Fruit fly (Drosophila melanogaster) whole organism, prepupa: ENCODE results near the gene CG44098.

Experiments
- Blimp-1 ChIP-seq: fragments of 200-800 bp; sonication (Bioruptor generic); optimal IDR thresholded peaks from 3 replicates; lab custom pipeline; 2017; ENCODE audit warnings: missing biosample characterization, missing genetic modification characterization, mild to moderate bottlenecking, moderate library complexity, missing genetic modification reagents
- CG10631 ChIP-seq: fragments of 200-800 bp; sonication (Bioruptor generic); optimal IDR thresholded peaks from 2 replicates; lab custom pipeline; 2016; ENCODE audit warnings: missing biosample characterization, missing genetic modification characterization
- CG10669 ChIP-seq: fragments of 200-800 bp; sonication (Bioruptor generic); optimal IDR thresholded peaks from 3 replicates; lab custom pipeline; 2018; ENCODE audit warnings: missing biosample characterization, mild to moderate bottlenecking, missing genetic modification characterization, moderate library complexity
- CG11762 ChIP-seq: fragments of 200-800 bp; sonication (Bioruptor generic); optimal IDR thresholded peaks from 3 replicates; lab custom pipeline; 2016; ENCODE audit warnings: missing biosample characterization, missing genetic modification characterization; ENCODE audit not compliant: insufficient read depth
- CG15336 ChIP-seq: fragments of 200-800 bp; sonication (Bioruptor generic); IDR thresholded peaks from 2 replicates; pipeline ENCODE4 v1.3.6; 2022; ENCODE audit warnings: missing biosample characterization, missing genetic modification characterization
- CG1621 ChIP-seq: fragments of 200-800 bp; sonication (Bioruptor generic); optimal IDR thresholded peaks from 3 replicates; lab custom pipeline; 2018; ENCODE audit warnings: missing biosample characterization, mild to moderate bottlenecking, missing genetic modification characterization
- CG16779 ChIP-seq: fragments of 200-800 bp; sonication (Bioruptor generic); optimal IDR thresholded peaks from 3 replicates; lab custom pipeline; 2017; ENCODE audit warnings: missing biosample characterization, mild to moderate bottlenecking, missing genetic modification characterization
- CG3032 ChIP-seq: fragments of 200-800 bp; optimal IDR thresholded peaks from 2 replicates; lab custom pipeline; 2019; ENCODE audit warnings: missing biosample characterization, mild to moderate bottlenecking, missing genetic modification characterization, moderate library complexity
- CG32006 ChIP-seq: fragments of 200-800 bp; sonication (Bioruptor generic); optimal IDR thresholded peaks from 3 replicates; lab custom pipeline; 2017; ENCODE audit warnings: missing biosample characterization, mild to moderate bottlenecking, missing genetic modification characterization
- CG34406 ChIP-seq: fragments of 200-800 bp; sonication (Bioruptor generic); optimal IDR thresholded peaks from 3 replicates; lab custom pipeline; 2016; ENCODE audit warnings: missing biosample characterization, missing genetic modification characterization
- CG3919 ChIP-seq: fragments of 200-800 bp; sonication (Bioruptor generic); optimal IDR thresholded peaks from 3 replicates; lab custom pipeline; 2016; ENCODE audit warnings: missing biosample characterization, missing genetic modification characterization
- CG6163 ChIP-seq: fragments of 200-800 bp; sonication (Bioruptor generic); IDR thresholded peaks from 3 replicates; pipeline ENCODE4 v1.3.6; 2022; ENCODE audit warnings: missing biosample characterization, missing genetic modification characterization
- CG6276 ChIP-seq: fragments of 200-800 bp; sonication (Bioruptor generic); optimal IDR thresholded peaks from 2 replicates; lab custom pipeline; 2017; ENCODE audit warnings: missing biosample characterization, mild to moderate bottlenecking, missing genetic modification characterization
- CG6792 ChIP-seq: fragments of 200-800 bp; sonication (Bioruptor generic); optimal IDR thresholded peaks from 3 replicates; lab custom pipeline; 2016; ENCODE audit warnings: missing biosample characterization, missing genetic modification characterization
- CG6808 ChIP-seq: fragments of 200-800 bp; sonication (Bioruptor generic); optimal IDR thresholded peaks from 3 replicates; lab custom pipeline; 2017; ENCODE audit warnings: missing biosample characterization, missing genetic modification characterization, mild to moderate bottlenecking, moderate library complexity, missing genetic modification reagents
- CG6854 ChIP-seq: fragments of 200-800 bp; sonication (Bioruptor generic); optimal IDR thresholded peaks from 2 replicates; lab custom pipeline; 2017; ENCODE audit warnings: missing biosample characterization, mild to moderate bottlenecking, missing genetic modification characterization
- CG7368 ChIP-seq: fragments of 200-800 bp; sonication (Bioruptor generic); optimal IDR thresholded peaks from 3 replicates; lab custom pipeline; 2016; ENCODE audit warnings: missing biosample characterization, missing genetic modification characterization
- CG8119 ChIP-seq: fragments of 200-800 bp; sonication (Bioruptor generic); IDR thresholded peaks from 3 replicates; pipeline ENCODE4 v1.3.6; 2022; ENCODE audit warnings: missing biosample characterization, missing genetic modification characterization
- CG8319 ChIP-seq: fragments of 200-800 bp; sonication (Bioruptor generic); optimal IDR thresholded peaks from 3 replicates; lab custom pipeline; 2016; ENCODE audit warnings: missing biosample characterization, missing genetic modification characterization
- CG8632 ChIP-seq: fragments of 200-800 bp; sonication (Bioruptor generic); optimal IDR thresholded peaks from 3 replicates; lab custom pipeline; 2016; ENCODE audit warnings: missing biosample characterization, missing genetic modification characterization
- CG9139 ChIP-seq: fragments of 200-800 bp; sonication (Bioruptor generic); optimal IDR thresholded peaks from 3 replicates; lab custom pipeline; 2017; ENCODE audit warnings: missing biosample characterization, mild to moderate bottlenecking, missing genetic modification characterization
- Eip75B ChIP-seq: fragments of 200-800 bp; sonication (Bioruptor generic); optimal IDR thresholded peaks from 3 replicates; lab custom pipeline; 2016; ENCODE audit warnings: missing biosample characterization, missing genetic modification characterization
- Eip78C ChIP-seq: fragments of 200-800 bp; sonication (Bioruptor generic); peaks from one replicate; lab custom pipeline; 2016; ENCODE audit warnings: missing biosample characterization, missing genetic modification characterization
- Ets96B ChIP-seq: fragments of 200-800 bp; optimal IDR thresholded peaks from 2 replicates; lab custom pipeline; 2019; ENCODE audit warnings: missing biosample characterization, mild to moderate bottlenecking, missing genetic modification characterization, moderate library complexity
- Hr38 ChIP-seq: sonication (Bioruptor generic); optimal IDR thresholded peaks from 2 replicates; lab custom pipeline; 2016; ENCODE audit warnings: missing biosample characterization, missing genetic modification characterization
- Hr39 ChIP-seq: fragments of 200-800 bp; sonication (Bioruptor generic); optimal IDR thresholded peaks from 2 replicates; lab custom pipeline; 2016; ENCODE audit warnings: missing biosample characterization, missing genetic modification characterization
- Sox102F ChIP-seq: fragments of 200-800 bp; sonication (Bioruptor generic); optimal IDR thresholded peaks from 2 replicates; lab custom pipeline; 2016; ENCODE audit warnings: missing biosample characterization, mild to moderate bottlenecking, missing genetic modification characterization
- Sox14 ChIP-seq: fragments of 200-800 bp; sonication (Bioruptor generic); optimal IDR thresholded peaks from 3 replicates; lab custom pipeline; 2016; ENCODE audit warnings: missing biosample characterization, missing genetic modification characterization
- Sox15 ChIP-seq: fragments of 200-800 bp; sonication (Bioruptor generic); optimal IDR thresholded peaks from 3 replicates; lab custom pipeline; 2016; ENCODE audit warnings: missing biosample characterization, missing genetic modification characterization
- acj6 ChIP-seq: fragments of 200-800 bp; sonication (Bioruptor generic); optimal IDR thresholded peaks from 3 replicates; lab custom pipeline; 2016; ENCODE audit warnings: missing biosample characterization, missing genetic modification characterization
- dac ChIP-seq: fragments of 200-800 bp; sonication (Bioruptor generic); optimal IDR thresholded peaks from 2 replicates; lab custom pipeline; 2017; ENCODE audit warnings: missing biosample characterization, mild to moderate bottlenecking, missing genetic modification characterization
- eg ChIP-seq: fragments of 200-800 bp; sonication (Bioruptor generic); IDR thresholded peaks from 3 replicates; pipeline ENCODE4 v1.3.6; 2022; ENCODE audit warnings: missing biosample characterization, missing genetic modification characterization
- esn ChIP-seq: fragments of 200-800 bp; sonication (Bioruptor generic); optimal IDR thresholded peaks from 2 replicates; lab custom pipeline; 2016; ENCODE audit warnings: missing biosample characterization, mild to moderate bottlenecking, missing genetic modification characterization, moderate library complexity
- fd59A ChIP-seq: fragments of 200-800 bp; sonication (Bioruptor generic); optimal IDR thresholded peaks from 2 replicates; lab custom pipeline; 2017; ENCODE audit warnings: missing biosample characterization, mild to moderate bottlenecking, missing genetic modification characterization, missing genetic modification reagents
- fkh ChIP-seq: fragments of 200-800 bp; sonication (Bioruptor generic); optimal IDR thresholded peaks from 3 replicates; lab custom pipeline; 2017; ENCODE audit warnings: missing biosample characterization, mild to moderate bottlenecking, missing genetic modification characterization, moderate library complexity
- lz ChIP-seq: fragments of 200-800 bp; sonication (Bioruptor generic); optimal IDR thresholded peaks from 3 replicates; lab custom pipeline; 2016; ENCODE audit warnings: missing biosample characterization, missing genetic modification characterization
- net ChIP-seq: fragments of 200-800 bp; sonication (Bioruptor generic); optimal IDR thresholded peaks from 3 replicates; lab custom pipeline; 2016; ENCODE audit warnings: missing biosample characterization, missing genetic modification characterization
- salr ChIP-seq, 2 experiments: fragments of 200-800 bp; sonication (Bioruptor generic); optimal IDR thresholded peaks; 3 replicates each; lab custom pipeline; 2016 to 2018; ENCODE audit warnings: missing biosample characterization in 2 of 2, missing genetic modification characterization in 2 of 2, mild to moderate bottlenecking in 1 of 2
- spab ChIP-seq: fragments of 200-800 bp; sonication (Bioruptor generic); optimal IDR thresholded peaks from 2 replicates; lab custom pipeline; 2017; ENCODE audit warnings: missing biosample characterization, mild to moderate bottlenecking, missing genetic modification characterization, missing genetic modification reagents
- ss ChIP-seq, 2 experiments: fragments of 200-800 bp; sonication (Bioruptor generic); optimal IDR thresholded peaks; 2 replicates in 1 of 2; 3 replicates in 1 of 2; lab custom pipeline; 2017 to 2018; ENCODE audit warnings: mild to moderate bottlenecking in 2 of 2, missing biosample characterization in 2 of 2, missing genetic modification characterization in 2 of 2, moderate library complexity in 1 of 2
- svp ChIP-seq: fragments of 200-800 bp; sonication (Bioruptor generic); peaks from one replicate; lab custom pipeline; 2016; ENCODE audit warnings: missing biosample characterization, missing genetic modification characterization
- vri ChIP-seq: fragments of 200-800 bp; sonication (Bioruptor generic); optimal IDR thresholded peaks from 3 replicates; lab custom pipeline; 2016; ENCODE audit warnings: missing biosample characterization, mild to moderate bottlenecking, missing genetic modification characterization

The CG44098 gene

dm6 chr3R:4768711-4769239, 4.2 kb downstream of the CG44098 start (continued):
- TF ChIP-seq salr (GFP tag; optimal IDR thresholded peaks at IDR 0.05; lab: Kevin White, UChicago): no peak
- peak; percentile 16; the same call in 1 of the 2 replicates for TF ChIP-seq CG15336
- TF ChIP-seq Sox102F: no peak
- no peak for TF ChIP-seq acj6
- no peak for TF ChIP-seq lz (GFP tag; lab: Kevin White, UChicago)
- no peak for TF ChIP-seq Sox14 (GFP tag; lab: Kevin White, UChicago)
- TF ChIP-seq net (GFP tag; lab: Kevin White, UChicago): no peak
- TF ChIP-seq CG6808: peak; percentile 18
- no peak for TF ChIP-seq CG8119
- no peak for TF ChIP-seq CG6276
- TF ChIP-seq CG10631: no peak
- peak; percentile 15 for TF ChIP-seq Eip78C (GFP tag; lab: Kevin White, UChicago)

- TF ChIP-seq CG8632 (no peak), CG6792 (GFP tag; lab: Kevin White, UChicago) (no peak), CG3919 (no peak), salr (GFP tag; optimal IDR thresholded peaks at IDR 0.05; lab: Kevin White, UChicago) (no peak), eg (GFP tag; lab: Robert Waterston, UW) (0 out of 3 replicates have a peak, but pooled peaks have one; percentile 26), CG7368 (GFP tag; lab: Kevin White, UChicago) (no peak), Eip75B (no peak), ss (GFP tag; optimal IDR thresholded peaks at IDR 0.05; lab: Kevin White, UChicago) (no peak), CG32006 (GFP tag; lab: Kevin White, UChicago) (no peak), CG6854 (GFP tag; lab: Kevin White, UChicago) (no peak), vri (GFP tag; lab: Kevin White, UChicago) (peak; percentile 57), CG3032 (tag; lab: Kevin White, UChicago) (no peak), svp (GFP tag; lab: Kevin White, UChicago) (peak; percentile 43), CG10669 (GFP tag; lab: Kevin White, UChicago) (peak; percentile 6), Sox102F (peak; percentile 7), CG8319 (GFP tag; lab: Kevin White, UChicago) (no peak), spab (no peak), CG16779 (tag; lab: Kevin White, UChicago) (no peak), CG34406 (GFP tag; lab: Kevin White, UChicago) (peak; percentile 27), Blimp-1 (GFP tag; lab: Kevin White, UChicago) (no peak), fkh (GFP tag; lab: Kevin White, UChicago) (peak; percentile 28), Hr39 (GFP tag; lab: Kevin White, UChicago) (peak; percentile 7), Ets96B (tag; lab: Kevin White, UChicago) (no peak), CG15336 (no peak), CG1621 (tag; lab: Kevin White, UChicago) (no peak), Sox15 (no peak)
Measured at dm6 chr3R:4761372-4761771, 11.6 kb downstream of the CG44098 start.

- TF ChIP-seq CG11762 (GFP tag; lab: Kevin White, UChicago) (no peak), Hr38 (GFP tag; lab: Kevin White, UChicago) (no peak), fd59A (GFP tag; lab: Kevin White, UChicago) (no peak), CG3919 (no peak), esn (no peak), salr (GFP tag; optimal IDR thresholded peaks at IDR 0.05; lab: Kevin White, UChicago) (no peak), CG6276 (no peak), CG8119 (no peak), net (GFP tag; lab: Kevin White, UChicago) (no peak), CG6808 (no peak), svp (GFP tag; lab: Kevin White, UChicago) (no peak), CG15336 (no peak), Eip75B (no peak), dac (GFP tag; lab: Kevin White, UChicago) (no peak), Ets96B (tag; lab: Kevin White, UChicago) (no peak), CG6163 (GFP tag; lab: Robert Waterston, UW) (no peak), Sox102F (no peak), CG7368 (GFP tag; lab: Kevin White, UChicago) (no peak), CG9139 (GFP tag; lab: Kevin White, UChicago) (no peak)
- TF ChIP-seq, all 60 proteins: peak for 0
Measured at dm6 chr3R:4749735-4750134, 23.3 kb downstream of the CG44098 start, which contains the start of gene atms. atms (plus strand) TSS chr3R:4750035.
